Worm (Caenorhabditis elegans): ENCODE data around the gene ugt-64.

- TF ChIP-seq ztf-29 (GFP tag; IDR thresholded peaks at IDR 0.05) (no peak), klf-2 (GFP tag; conservative IDR thresholded peaks at IDR 0.05) (no peak), ref-1 (GFP tag; conservative IDR thresholded peaks at IDR 0.05) (no peak), ztf-23 (GFP tag; IDR thresholded peaks at IDR 0.05) (no peak), flt-1 (GFP tag; IDR thresholded peaks at IDR 0.05) (no peak), tab-1 (GFP tag; IDR thresholded peaks at IDR 0.05) (no peak)
Observed at ce11 chrV:3546517-3546916, 40.4 kb upstream of the ugt-64 start, which contains the start of gene srbc-68.

All from whole organism, midembryonic.